Fruit fly (Drosophila melanogaster) whole organism, embryonic: ENCODE measurements around the gene CG13002.

Experiments used
- Bgb ChIP-seq: fragments of 200-800 bp; sonication (Bioruptor generic); IDR thresholded peaks from 2 replicates; pipeline ENCODE4 v1.3.6; 2022; ENCODE audit warnings: missing biosample characterization, missing genetic modification characterization; ENCODE audit not compliant: partially characterized antibody
- CG12071 ChIP-seq: fragments of 200-800 bp; sonication (Bioruptor generic); optimal IDR thresholded peaks from 3 replicates; lab custom pipeline; 2018; ENCODE audit warnings: missing biosample characterization, mild to moderate bottlenecking, missing genetic modification characterization
- CG14014 ChIP-seq: fragments of 200-800 bp; sonication (Bioruptor generic); IDR thresholded peaks from 2 replicates; pipeline ENCODE4 v1.3.6; 2022; ENCODE audit warnings: missing biosample characterization, missing genetic modification characterization
- CG14860 ChIP-seq: fragments of 200-800 bp; sonication (Bioruptor generic); IDR thresholded peaks from 3 replicates; pipeline ENCODE4 v1.3.6; 2022; ENCODE audit warnings: missing biosample characterization, missing genetic modification characterization; ENCODE audit not compliant: partially characterized antibody
- CG15011 ChIP-seq: fragments of 200-800 bp; sonication (Bioruptor generic); optimal IDR thresholded peaks from 3 replicates; lab custom pipeline; 2018; ENCODE audit warnings: missing biosample characterization, mild to moderate bottlenecking, missing genetic modification characterization
- CG16813 ChIP-seq: fragments of 200-800 bp; sonication (Bioruptor generic); IDR thresholded peaks from 3 replicates; pipeline ENCODE4 v1.3.6; 2022; ENCODE audit warnings: missing biosample characterization, missing genetic modification characterization; ENCODE audit not compliant: partially characterized antibody
- CG2116 ChIP-seq: fragments of 200-800 bp; sonication (Bioruptor generic); optimal IDR thresholded peaks from 3 replicates; lab custom pipeline; 2018; ENCODE audit warnings: missing biosample characterization, mild to moderate bottlenecking, missing genetic modification characterization
- CG34224 ChIP-seq: fragments of 200-800 bp; sonication (Bioruptor generic); IDR thresholded peaks from 3 replicates; pipeline ENCODE4 v1.3.6; 2022; ENCODE audit warnings: missing biosample characterization, missing genetic modification characterization; ENCODE audit not compliant: partially characterized antibody
- CG4328 ChIP-seq: fragments of 200-800 bp; sonication (Bioruptor generic); optimal IDR thresholded peaks from 3 replicates; lab custom pipeline; 2017; ENCODE audit warnings: missing biosample characterization, missing genetic modification reagents, missing genetic modification characterization
- CG4707 ChIP-seq: fragments of 200-800 bp; sonication (Bioruptor generic); optimal IDR thresholded peaks from 2 replicates; lab custom pipeline; 2018; ENCODE audit warnings: missing biosample characterization, mild to moderate bottlenecking, missing genetic modification characterization, moderate library complexity
- CG6854 ChIP-seq: fragments of 200-800 bp; sonication (Bioruptor generic); optimal IDR thresholded peaks from 3 replicates; lab custom pipeline; 2017; ENCODE audit warnings: missing biosample characterization, mild to moderate bottlenecking, missing genetic modification characterization
- CG7745 ChIP-seq: fragments of 200-800 bp; sonication (Bioruptor generic); optimal IDR thresholded peaks from 2 replicates; lab custom pipeline; 2018; ENCODE audit warnings: missing biosample characterization, mild to moderate bottlenecking, missing genetic modification characterization, moderate library complexity
- CG7839 ChIP-seq: fragments of 200-800 bp; sonication (Bioruptor generic); optimal IDR thresholded peaks from 3 replicates; lab custom pipeline; 2018; ENCODE audit warnings: missing biosample characterization, mild to moderate bottlenecking, missing genetic modification characterization, moderate library complexity
- CG8290 ChIP-seq, 3 experiments: fragments of 200-800 bp; sonication (Bioruptor generic); optimal IDR thresholded peaks; 2 replicates each; lab custom pipeline; 2016 to 2019; ENCODE audit warnings: missing biosample characterization in 3 of 3, missing genetic modification characterization in 3 of 3, mild to moderate bottlenecking in 2 of 3, moderate library complexity in 1 of 3
- Dll ChIP-seq: fragments of 200-800 bp; sonication (Bioruptor generic); IDR thresholded peaks from 4 replicates; pipeline ENCODE4 v1.3.6; 2022; ENCODE audit warnings: missing biosample characterization, missing genetic modification characterization; ENCODE audit not compliant: partially characterized antibody
- Dref ChIP-seq: fragments of 200-800 bp; sonication (Bioruptor generic); IDR thresholded peaks from 2 replicates; pipeline ENCODE4 v1.3.6; 2022; ENCODE audit warnings: missing biosample characterization, missing genetic modification characterization
- Lpt ChIP-seq: fragments of >200 bp; optimal IDR thresholded peaks from 2 replicates; lab custom pipeline; 2018; ENCODE audit warnings: missing biosample characterization, missing genetic modification characterization
- MTF-1 ChIP-seq: fragments of 200-800 bp; sonication (Bioruptor generic); optimal IDR thresholded peaks from 2 replicates; lab custom pipeline; 2018; ENCODE audit warnings: missing biosample characterization, mild to moderate bottlenecking, missing genetic modification characterization, borderline replicate concordance
- Med ChIP-seq: fragments of 200-800 bp; sonication (Bioruptor generic); peaks from one replicate; lab custom pipeline; 2016; ENCODE audit warnings: missing biosample characterization, missing genetic modification characterization, mild to moderate bottlenecking, inconsistent platforms, moderate library complexity
- Poxn ChIP-seq: fragments of 200-800 bp; sonication (Bioruptor generic); IDR thresholded peaks from 2 replicates; pipeline ENCODE4 v1.3.6; 2022; ENCODE audit warnings: missing biosample characterization, missing genetic modification characterization
- Ptx1 ChIP-seq: fragments of 200-800 bp; sonication (Bioruptor generic); IDR thresholded peaks from 2 replicates; pipeline ENCODE4 v1.3.6; 2022; ENCODE audit warnings: missing biosample characterization, missing genetic modification characterization
- Scr ChIP-seq: fragments of 200-800 bp; sonication (Bioruptor generic); IDR thresholded peaks from 2 replicates; pipeline ENCODE4 v1.3.6; 2022; ENCODE audit warnings: missing biosample characterization, missing genetic modification characterization; ENCODE audit not compliant: partially characterized antibody
- Sry-δ ChIP-seq: fragments of 200-800 bp; sonication (Bioruptor generic); optimal IDR thresholded peaks from 2 replicates; lab custom pipeline; 2016; ENCODE audit warnings: missing biosample characterization, missing genetic modification characterization
- Stat92E ChIP-seq, 3 experiments: fragments of >200 bp in 2 of 3; fragments of 200-800 bp in 1 of 3; sonication (Bioruptor generic) in 1 of 3; optimal IDR thresholded peaks; 2 replicates each; lab custom pipeline; 2017 to 2019; ENCODE audit warnings: missing biosample characterization in 3 of 3, missing genetic modification characterization in 3 of 3, mild to moderate bottlenecking in 1 of 3, moderate library complexity in 1 of 3
- bbx ChIP-seq: fragments of 200-800 bp; sonication (Bioruptor generic); IDR thresholded peaks from 2 replicates; pipeline ENCODE4 v1.3.6; 2022; ENCODE audit warnings: missing biosample characterization, missing genetic modification characterization; ENCODE audit not compliant: partially characterized antibody
- cg ChIP-seq: fragments of 200-800 bp; sonication (Bioruptor generic); optimal IDR thresholded peaks from 3 replicates; lab custom pipeline; 2019; ENCODE audit warnings: missing biosample characterization, mild to moderate bottlenecking, missing genetic modification characterization, moderate library complexity
- corto ChIP-seq: fragments of 200-800 bp; sonication (Bioruptor generic); optimal IDR thresholded peaks from 2 replicates; lab custom pipeline; 2016; ENCODE audit warnings: missing biosample characterization, mild to moderate bottlenecking, missing genetic modification characterization, moderate library complexity
- danr ChIP-seq: fragments of 200-800 bp; sonication (Bioruptor generic); IDR thresholded peaks from 2 replicates; pipeline ENCODE4 v1.3.6; 2022; ENCODE audit warnings: missing biosample characterization, missing genetic modification characterization
- eve ChIP-seq, 2 experiments: fragments of >200 bp; optimal IDR thresholded peaks; 2 replicates each; lab custom pipeline; 2017; ENCODE audit warnings: missing biosample characterization in 2 of 2, missing genetic modification characterization in 2 of 2
- grau ChIP-seq: fragments of 200-800 bp; optimal IDR thresholded peaks from 3 replicates; lab custom pipeline; 2019; ENCODE audit warnings: missing biosample characterization, mild to moderate bottlenecking, missing genetic modification characterization, moderate library complexity
- hbn ChIP-seq: fragments of 200-800 bp; sonication (Bioruptor generic); IDR thresholded peaks from 2 replicates; pipeline ENCODE4 v1.3.6; 2022; ENCODE audit warnings: missing biosample characterization, missing genetic modification characterization; ENCODE audit not compliant: partially characterized antibody
- knrl ChIP-seq: fragments of 200-800 bp; sonication (Bioruptor generic); IDR thresholded peaks from 3 replicates; pipeline ENCODE4 v1.3.6; 2022; ENCODE audit warnings: missing biosample characterization, missing genetic modification characterization; ENCODE audit not compliant: partially characterized antibody
- lbe ChIP-seq: fragments of 200-800 bp; sonication (Bioruptor generic); optimal IDR thresholded peaks from 2 replicates; lab custom pipeline; 2016; ENCODE audit warnings: missing biosample characterization, mild to moderate bottlenecking, missing genetic modification characterization
- mld ChIP-seq: fragments of 200-800 bp; sonication (Bioruptor generic); IDR thresholded peaks from 3 replicates; pipeline ENCODE4 v1.3.6; 2022; ENCODE audit warnings: missing biosample characterization, missing genetic modification characterization; ENCODE audit not compliant: partially characterized antibody
- sna ChIP-seq: fragments of 200-800 bp; sonication (Bioruptor generic); IDR thresholded peaks from 2 replicates; pipeline ENCODE4 v1.3.6; 2022; ENCODE audit warnings: missing biosample characterization, missing genetic modification characterization; ENCODE audit not compliant: partially characterized antibody
- stwl ChIP-seq: fragments of 200-800 bp; sonication (Bioruptor generic); optimal IDR thresholded peaks from 3 replicates; lab custom pipeline; 2018; ENCODE audit warnings: missing biosample characterization, mild to moderate bottlenecking, missing genetic modification characterization, moderate library complexity
- tna ChIP-seq: fragments of 200-800 bp; sonication (Bioruptor generic); IDR thresholded peaks from 2 replicates; pipeline ENCODE4 v1.3.6; 2022; ENCODE audit warnings: missing biosample characterization, missing genetic modification characterization; ENCODE audit not compliant: partially characterized antibody
- unc-4 ChIP-seq: fragments of 200-800 bp; sonication (Bioruptor generic); IDR thresholded peaks from 2 replicates; pipeline ENCODE4 v1.3.6; 2022; ENCODE audit warnings: missing biosample characterization, missing genetic modification characterization; ENCODE audit not compliant: partially characterized antibody

CG13002 gene

DNA sequence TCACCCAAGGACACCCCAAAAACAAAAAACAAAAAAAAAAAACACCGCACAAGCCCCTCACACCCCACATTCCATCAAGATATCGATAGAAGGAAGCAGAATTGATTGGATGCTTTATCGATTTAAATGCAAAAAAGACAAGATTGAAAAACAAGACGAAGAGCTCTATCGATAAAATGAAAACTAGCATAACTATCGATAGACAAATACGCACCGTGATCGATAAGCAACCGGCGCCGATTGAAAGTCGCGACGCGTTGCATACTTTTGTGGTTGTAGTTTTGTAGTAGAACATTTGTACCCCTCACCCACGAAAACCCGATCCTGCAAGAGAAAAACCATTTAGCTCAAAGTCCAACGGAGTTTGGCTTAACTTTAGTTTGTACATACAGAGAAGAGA, 47.1 kb downstream of the CG13002 start (continued):
- peak; percentile 58; the same call in 2 of the 3 replicates for TF ChIP-seq CG14860 (GFP tag; lab: Robert Waterston, UW)
- TF ChIP-seq CG4328 (GFP tag; lab: Kevin White, UChicago), result no peak
- peak; percentile 30; the same call in 2 of the 3 replicates for TF ChIP-seq CG34224 (GFP tag; lab: Robert Waterston, UW)
- peak; percentile 57 for TF ChIP-seq unc-4 (GFP tag; lab: Robert Waterston, UW)
- 0 out of 2 replicates have a peak, but pooled peaks have one; percentile 27 for TF ChIP-seq hbn (GFP tag; lab: Robert Waterston, UW)
- TF ChIP-seq Dref (GFP tag; lab: Robert Waterston, UW), result peak; percentile 57
- TF ChIP-seq CG2116 (GFP tag; lab: Kevin White, UChicago), result peak; percentile 2
- TF ChIP-seq danr (GFP tag; lab: Robert Waterston, UW), result no peak
- TF ChIP-seq sna (GFP tag; lab: Robert Waterston, UW), result peak; percentile 31; the same call in 1 of the 2 replicates
- no peak for TF ChIP-seq CG6854 (GFP tag; lab: Kevin White, UChicago)
- TF ChIP-seq Sry-δ, result peak; percentile 34
- TF ChIP-seq grau, result no peak
- no peak for TF ChIP-seq lbe
- no peak for TF ChIP-seq cg (GFP tag; lab: Kevin White, UChicago)
- peak; percentile 29 for TF ChIP-seq stwl (tag; lab: Kevin White, UChicago)
- peak; percentile 55 for TF ChIP-seq bbx
- TF ChIP-seq MTF-1 (GFP tag; lab: Kevin White, UChicago), result no peak
- TF ChIP-seq knrl (GFP tag; lab: Robert Waterston, UW), result peak; percentile 38; the same call in 2 of the 3 replicates
- peak; percentile 73 for TF ChIP-seq CG8290 (GFP tag; optimal IDR thresholded peaks at IDR 0.05; lab: Kevin White, UChicago)
- TF ChIP-seq CG8290 (tag; optimal IDR thresholded peaks at IDR 0.05; lab: Kevin White, UChicago), result no peak
- TF ChIP-seq CG4707 (GFP tag; lab: Kevin White, UChicago), result no peak
- TF ChIP-seq Dll (GFP tag; lab: Robert Waterston, UW), result peak; percentile 69
- TF ChIP-seq Lpt (GFP tag; lab: Kevin White, UChicago), result no peak
- TF ChIP-seq eve (GFP tag; optimal IDR thresholded peaks at IDR 0.05; lab: Kevin White, UChicago), result no peak
- TF ChIP-seq Poxn (GFP tag; lab: Robert Waterston, UW), result no peak
- TF ChIP-seq CG12071 (GFP tag; lab: Kevin White, UChicago), result no peak
- no peak for TF ChIP-seq CG7745 (tag; lab: Kevin White, UChicago)
- TF ChIP-seq Ptx1 (GFP tag; lab: Robert Waterston, UW), result no peak
- peak; percentile 60; the same call in 2 of the 3 replicates for TF ChIP-seq CG16813 (GFP tag; lab: Robert Waterston, UW)
- no peak for TF ChIP-seq CG14014 (GFP tag; lab: Robert Waterston, UW)
- no peak for TF ChIP-seq Stat92E (GFP tag; optimal IDR thresholded peaks at IDR 0.05; lab: Kevin White, UChicago)
- peak; percentile 45; the same call in 1 of the 2 replicates for TF ChIP-seq Bgb (GFP tag; lab: Robert Waterston, UW)
- no peak for TF ChIP-seq Med
- TF ChIP-seq corto (GFP tag; lab: Kevin White, UChicago), result no peak
- no peak for TF ChIP-seq CG15011 (GFP tag; lab: Kevin White, UChicago)
- TF ChIP-seq Scr (GFP tag; lab: Robert Waterston, UW), result peak; percentile 61
- TF ChIP-seq tna (GFP tag; lab: Robert Waterston, UW), result peak; percentile 39; the same call in 1 of the 2 replicates
- peak; percentile 53; the same call in 1 of the 3 replicates for TF ChIP-seq mld (GFP tag; lab: Robert Waterston, UW)
- TF ChIP-seq CG7839, result no peak
